Worm (Caenorhabditis elegans) whole organism, midembryonic: Measurements from ENCODE around the gene F29F11.20.

ENCODE experiments used
- T22C8.4 ChIP-seq: fragments of 200-800 bp; sonication (Bioruptor generic); IDR thresholded peaks from 2 replicates; pipeline ENCODE4 v1.3.6; 2022; ENCODE audit warnings: missing genetic modification characterization, missing compliant biosample characterization
- cog-1 ChIP-seq: sonication (generic microtip); optimal IDR thresholded peaks from 2 replicates; lab custom pipeline; 2016; ENCODE audit warnings: missing genetic modification characterization, missing compliant biosample characterization
- flt-1 ChIP-seq: fragments of 200-800 bp; sonication (Bioruptor generic); IDR thresholded peaks from 2 replicates; pipeline ENCODE4 v1.3.6; 2022; ENCODE audit warnings: missing genetic modification characterization, missing compliant biosample characterization
- klf-2 ChIP-seq: fragments of 200-800 bp; sonication (Bioruptor generic); conservative IDR thresholded peaks from 2 replicates; pipeline ENCODE4 v1.3.6; 2022; ENCODE audit warnings: missing genetic modification reagents, missing genetic modification characterization, missing compliant biosample characterization
- med-1 ChIP-seq: sonication (generic microtip); optimal IDR thresholded peaks from 2 replicates; lab custom pipeline; 2017; ENCODE audit warnings: missing genetic modification characterization, mild to moderate bottlenecking, missing compliant biosample characterization, antibody characterized with exemption, missing genetic modification reagents; ENCODE audit not compliant: insufficient read depth
- ref-1 ChIP-seq: fragments of 200-800 bp; sonication (Bioruptor generic); conservative IDR thresholded peaks from 2 replicates; pipeline ENCODE4 v1.3.6; 2022; ENCODE audit warnings: missing genetic modification reagents, missing genetic modification characterization, missing compliant biosample characterization
- tab-1 ChIP-seq: fragments of 200-800 bp; sonication (Bioruptor generic); IDR thresholded peaks from 2 replicates; pipeline ENCODE4 v1.3.6; 2022; ENCODE audit warnings: missing genetic modification characterization, missing compliant biosample characterization
- ztf-29 ChIP-seq: fragments of 200-800 bp; sonication (Bioruptor generic); IDR thresholded peaks from 2 replicates; pipeline ENCODE4 v1.3.6; 2022; ENCODE audit warnings: missing genetic modification reagents, missing genetic modification characterization, missing compliant biosample characterization

- TF ChIP-seq cog-1 (tag; lab: Kevin White, UChicago) = no peak
- no peak for TF ChIP-seq med-1 (GFP tag; lab: Kevin White, UChicago)
- no peak for TF ChIP-seq flt-1
- TF ChIP-seq T22C8.4 (GFP tag; lab: Robert Waterston, UW) = no peak
- no peak for TF ChIP-seq ref-1 (GFP tag; lab: Robert Waterston, UW)
- no peak for TF ChIP-seq ztf-29 (GFP tag; lab: Robert Waterston, UW)
- TF ChIP-seq klf-2 (GFP tag; lab: Robert Waterston, UW) = no peak
- no peak for TF ChIP-seq tab-1 (GFP tag; lab: Robert Waterston, UW)
Measured at ce11 chrV:10677459-10677858, 10.2 kb upstream of the F29F11.20 start.
